Worm (Caenorhabditis elegans) whole organism, early embryonic: ENCODE data around the gene his-3.
A peak's percentile ranks its signal among the peaks of the same experiment; 100 is the strongest.
"Not testable (repeated sequence)": the region's sequence is repeated elsewhere in the genome, so short reads cannot be mapped to it uniquely, and the experiment has no call there.

ENCODE experiments used
- B0310.2 ChIP-seq: sonication (generic microtip); optimal IDR thresholded peaks from 2 replicates; lab custom pipeline; 2016; ENCODE audit warnings: mild to moderate bottlenecking, missing genetic modification characterization, missing compliant biosample characterization
- F13C5.2 ChIP-seq: sonication (generic microtip); optimal IDR thresholded peaks from 2 replicates; lab custom pipeline; 2017; ENCODE audit warnings: mild to moderate bottlenecking, missing genetic modification characterization, inconsistent platforms, missing compliant biosample characterization
- aly-1 ChIP-seq: sonication (generic microtip); optimal IDR thresholded peaks from 2 replicates; lab custom pipeline; 2016; ENCODE audit warnings: missing genetic modification characterization, missing compliant biosample characterization
- ama-1 ChIP-seq: fragments of 150-350 bp; optimal IDR thresholded peaks from 2 replicates; lab custom pipeline; 2014
- ceh-13 ChIP-seq: fragments of 200-800 bp; sonication (Bioruptor generic); optimal IDR thresholded peaks from 2 replicates; lab custom pipeline; 2018; ENCODE audit warnings: mild to moderate bottlenecking, missing genetic modification characterization, missing compliant biosample characterization
- ceh-36 ChIP-seq: sonication (generic microtip); optimal IDR thresholded peaks from 2 replicates; lab custom pipeline; 2016; ENCODE audit warnings: missing genetic modification characterization, inconsistent platforms, missing compliant biosample characterization
- ets-7 ChIP-seq: sonication (generic microtip); optimal IDR thresholded peaks from 2 replicates; lab custom pipeline; 2016; ENCODE audit warnings: missing genotype, missing genetic modification characterization, missing compliant biosample characterization
- flt-1 ChIP-seq: fragments of 200-800 bp; sonication (Bioruptor generic); IDR thresholded peaks from 2 replicates; pipeline ENCODE4 v1.3.6; 2022; ENCODE audit warnings: missing genetic modification characterization, missing compliant biosample characterization
- hmbx-1 ChIP-seq: sonication (generic microtip); optimal IDR thresholded peaks from 2 replicates; lab custom pipeline; 2016; ENCODE audit warnings: mild to moderate bottlenecking, missing genetic modification characterization, missing compliant biosample characterization
- hmg-4 ChIP-seq: fragments of 200-800 bp; sonication (Bioruptor generic); optimal IDR thresholded peaks from 2 replicates; lab custom pipeline; 2018; ENCODE audit warnings: mild to moderate bottlenecking, missing genetic modification characterization, missing compliant biosample characterization
- hnd-1 ChIP-seq: sonication (generic microtip); optimal IDR thresholded peaks from 2 replicates; lab custom pipeline; 2016; ENCODE audit warnings: missing genetic modification characterization, missing compliant biosample characterization
- pes-1 ChIP-seq: fragments of 200-800 bp; sonication (Bioruptor generic); IDR thresholded peaks from 2 replicates; pipeline ENCODE4 v1.3.6; 2022; ENCODE audit warnings: missing genetic modification reagents, missing genetic modification characterization, missing compliant biosample characterization
- scrt-1 ChIP-seq: fragments of 200-800 bp; sonication (Bioruptor generic); IDR thresholded peaks from 2 replicates; pipeline ENCODE4 v1.3.6; 2022; ENCODE audit warnings: missing genetic modification characterization, missing compliant biosample characterization
- sea-1 ChIP-seq: fragments of 200-800 bp; sonication (Bioruptor generic); conservative IDR thresholded peaks from 2 replicates; pipeline ENCODE4 v1.3.6; 2022; ENCODE audit warnings: missing genetic modification characterization, missing compliant biosample characterization
- tbx-11 ChIP-seq: fragments of 200-800 bp; sonication (Bioruptor generic); IDR thresholded peaks from 2 replicates; pipeline ENCODE4 v1.3.6; 2022; ENCODE audit warnings: missing genetic modification characterization, missing compliant biosample characterization
- tbx-37 ChIP-seq: fragments of 200-800 bp; sonication (Bioruptor generic); conservative IDR thresholded peaks from 2 replicates; pipeline ENCODE4 v1.3.6; 2022; ENCODE audit warnings: missing genetic modification reagents, missing genetic modification characterization, missing compliant biosample characterization
- tra-4 ChIP-seq: sonication (generic microtip); optimal IDR thresholded peaks from 2 replicates; lab custom pipeline; 2017; ENCODE audit warnings: missing genetic modification characterization, missing compliant biosample characterization

Gene his-3

ce11 chrV:16040140-16040827 is at the start of gene his-3, which contains the start of gene his-4:
TSS of gene his-3 (plus strand) at chrV:16040808.
TSS of gene his-4 (minus strand) at chrV:16040515.
- peak; percentile 58 for TF ChIP-seq aly-1
- TF ChIP-seq ama-1 = peak; percentile 87
- peak; percentile 80 for TF ChIP-seq pes-1 (GFP tag; lab: Robert Waterston, UW)
- 0 out of 2 replicates have a peak, but pooled peaks have one; percentile 4 for TF ChIP-seq tbx-11 (GFP tag; lab: Robert Waterston, UW)
- TF ChIP-seq sea-1 = peak; percentile 69
- TF ChIP-seq flt-1 (GFP tag; lab: Robert Waterston, UW) = peak; percentile 59; the same call in 1 of the 2 replicates
- TF ChIP-seq tbx-37 = 0 out of 2 replicates have a peak, but pooled peaks have one; percentile 9

ce11 chrV:15991850-15992249 is 48.8 kb upstream of the his-3 start, which contains the start of gene C06C6.7:
TSS of gene C06C6.7 (plus strand) at chrV:15992150.
- TF ChIP-seq aly-1; hmg-4 (GFP tag; lab: Kevin White, UChicago); tbx-11 (GFP tag; lab: Robert Waterston, UW): not testable (repeated sequence)

- TF ChIP-seq pes-1 (GFP tag; lab: Robert Waterston, UW) = no peak
- TF ChIP-seq ceh-36 (tag; lab: Kevin White, UChicago) = no peak
- TF ChIP-seq scrt-1 (GFP tag; lab: Robert Waterston, UW) = no peak
- no peak for TF ChIP-seq flt-1 (GFP tag; lab: Robert Waterston, UW)
- no peak for TF ChIP-seq hmbx-1
- TF ChIP-seq tra-4 = no peak
- TF ChIP-seq hnd-1 (tag; lab: Kevin White, UChicago) = no peak
- TF ChIP-seq F13C5.2 (tag; lab: Kevin White, UChicago) = no peak
- TF ChIP-seq tbx-37 = no peak
- no peak for TF ChIP-seq aly-1
- TF ChIP-seq hmg-4 (GFP tag; lab: Kevin White, UChicago) = no peak
- no peak for TF ChIP-seq ama-1
- no peak for TF ChIP-seq B0310.2 (tag; lab: Kevin White, UChicago)
- TF ChIP-seq ets-7 (tag; lab: Kevin White, UChicago) = no peak
- TF ChIP-seq tbx-11 (GFP tag; lab: Robert Waterston, UW) = no peak
- TF ChIP-seq sea-1 = no peak
- no peak for TF ChIP-seq ceh-13 (GFP tag; lab: Kevin White, UChicago)
These were observed 43.9 kb upstream of the his-3 start, which contains the start of the genes C06C6.9 and C06C6.8 for ce11 chrV:15996655-15997186. TSS of gene C06C6.9 (minus strand) at chrV:15996755. TSS of gene C06C6.8 (plus strand) at chrV:15997136.

ce11 chrV:16000433-16000832 is 40.2 kb upstream of the his-3 start, which contains the start of gene nhr-50:
TSS of gene nhr-50 (minus strand) at chrV:16000631.
- no peak for TF ChIP-seq tbx-11 (GFP tag; lab: Robert Waterston, UW)
- no peak for TF ChIP-seq pes-1 (GFP tag; lab: Robert Waterston, UW)
- no peak for TF ChIP-seq F13C5.2 (tag; lab: Kevin White, UChicago)
- TF ChIP-seq tbx-37 = no peak

- TF ChIP-seq flt-1 (GFP tag; lab: Robert Waterston, UW) (no peak), scrt-1 (GFP tag; lab: Robert Waterston, UW) (no peak), hmg-4 (GFP tag; lab: Kevin White, UChicago) (no peak), ceh-13 (GFP tag; lab: Kevin White, UChicago) (no peak), tbx-11 (GFP tag; lab: Robert Waterston, UW) (no peak)
These were observed 38.3 kb upstream of the his-3 start, which contains the start of gene nhr-63 for ce11 chrV:16002288-16002687. TSS of gene nhr-63 (plus strand) at chrV:16002588.

ce11 chrV:16007505-16007904 is 33.1 kb upstream of the his-3 start, which contains the start of gene str-231:
TSS of gene str-231 (minus strand) at chrV:16007605.
- TF ChIP-seq hnd-1 (tag; lab: Kevin White, UChicago) = no peak
- TF ChIP-seq aly-1 = no peak
- TF ChIP-seq hmg-4 (GFP tag; lab: Kevin White, UChicago) = no peak
- TF ChIP-seq flt-1 (GFP tag; lab: Robert Waterston, UW) = no peak
- no peak for TF ChIP-seq ets-7 (tag; lab: Kevin White, UChicago)
- no peak for TF ChIP-seq F13C5.2 (tag; lab: Kevin White, UChicago)
- TF ChIP-seq ama-1 = no peak
- no peak for TF ChIP-seq tbx-37
- TF ChIP-seq B0310.2 (tag; lab: Kevin White, UChicago) = no peak
- no peak for TF ChIP-seq hmbx-1
- TF ChIP-seq scrt-1 (GFP tag; lab: Robert Waterston, UW) = no peak
- TF ChIP-seq sea-1 = no peak
- no peak for TF ChIP-seq tra-4
- TF ChIP-seq ceh-36 (tag; lab: Kevin White, UChicago) = no peak
- no peak for TF ChIP-seq tbx-11 (GFP tag; lab: Robert Waterston, UW)
- no peak for TF ChIP-seq pes-1 (GFP tag; lab: Robert Waterston, UW)

ce11 chrV:16009564-16009963 is 31.0 kb upstream of the his-3 start, which contains the start of gene str-233:
TSS of gene str-233 (minus strand) at chrV:16009664.
- TF ChIP-seq ceh-36 (tag; lab: Kevin White, UChicago) (no peak), tbx-37 (no peak), hmg-4 (GFP tag; lab: Kevin White, UChicago) (no peak)

- TF ChIP-seq pes-1 (GFP tag; lab: Robert Waterston, UW) (no peak), scrt-1 (GFP tag; lab: Robert Waterston, UW) (no peak), tra-4 (no peak), flt-1 (GFP tag; lab: Robert Waterston, UW) (no peak), hmbx-1 (no peak)
These were observed 25.0 kb upstream of the his-3 start, which contains the start of gene str-232 for ce11 chrV:16015652-16016051. TSS of gene str-232 (minus strand) at chrV:16015752.
